Fruit fly (Drosophila melanogaster) whole organism, embryonic: ENCODE measurements around the gene Rab23.

Source experiments
- Aef1 ChIP-seq: fragments of 200-800 bp; sonication (Bioruptor generic); IDR thresholded peaks from 3 replicates; pipeline ENCODE4 v1.3.6; 2022; ENCODE audit warnings: missing biosample characterization, missing genetic modification characterization
- Antp ChIP-seq: fragments of 200-800 bp; sonication (Bioruptor generic); optimal IDR thresholded peaks from 3 replicates; lab custom pipeline; 2016; ENCODE audit warnings: missing biosample characterization, missing genetic modification characterization
- Bgb ChIP-seq: fragments of 200-800 bp; sonication (Bioruptor generic); IDR thresholded peaks from 2 replicates; pipeline ENCODE4 v1.3.6; 2022; ENCODE audit warnings: missing biosample characterization, missing genetic modification characterization; ENCODE audit not compliant: partially characterized antibody
- Blimp-1 ChIP-seq: fragments of 200-800 bp; sonication (Bioruptor generic); optimal IDR thresholded peaks from 3 replicates; lab custom pipeline; 2018; ENCODE audit warnings: missing biosample characterization, missing genetic modification characterization, mild to moderate bottlenecking, moderate library complexity, missing genetic modification reagents
- CG10209 ChIP-seq: fragments of 200-800 bp; sonication (Bioruptor generic); optimal IDR thresholded peaks from 3 replicates; lab custom pipeline; 2017; ENCODE audit warnings: missing biosample characterization, mild to moderate bottlenecking, missing genetic modification characterization, missing genetic modification reagents
- CG10565 ChIP-seq: fragments of 200-800 bp; sonication (Bioruptor generic); optimal IDR thresholded peaks from 3 replicates; lab custom pipeline; 2016; ENCODE audit warnings: missing biosample characterization, mild to moderate bottlenecking, missing genetic modification characterization
- CG11398 ChIP-seq: fragments of 200-800 bp; sonication (Bioruptor generic); optimal IDR thresholded peaks from 2 replicates; lab custom pipeline; 2016; ENCODE audit warnings: missing biosample characterization, missing genetic modification characterization
- CG12659 ChIP-seq: fragments of 200-800 bp; sonication (Bioruptor generic); optimal IDR thresholded peaks from 3 replicates; lab custom pipeline; 2017; ENCODE audit warnings: mild to moderate bottlenecking, missing biosample characterization, missing genetic modification reagents, missing genetic modification characterization
- CG12769 ChIP-seq: fragments of 200-800 bp; sonication (Bioruptor generic); optimal IDR thresholded peaks from 2 replicates; lab custom pipeline; 2019; ENCODE audit warnings: missing biosample characterization, mild to moderate bottlenecking, missing genetic modification characterization, moderate library complexity
- CG13424 ChIP-seq: fragments of 200-800 bp; sonication (Bioruptor generic); optimal IDR thresholded peaks from 2 replicates; lab custom pipeline; 2019; ENCODE audit warnings: missing biosample characterization, mild to moderate bottlenecking, missing genetic modification characterization, moderate library complexity
- CG14667 ChIP-seq: fragments of 200-800 bp; sonication (Bioruptor generic); IDR thresholded peaks from 2 replicates; pipeline ENCODE4 v1.3.6; 2022; ENCODE audit warnings: missing biosample characterization, missing genetic modification characterization
- CG16779 ChIP-seq: fragments of 200-800 bp; sonication (Bioruptor generic); IDR thresholded peaks from 2 replicates; pipeline ENCODE4 v1.3.6; 2022; ENCODE audit warnings: missing biosample characterization, missing genetic modification characterization
- CG16863 ChIP-seq: fragments of 200-800 bp; sonication (Bioruptor generic); optimal IDR thresholded peaks from 3 replicates; lab custom pipeline; 2016; ENCODE audit warnings: missing biosample characterization, missing genetic modification characterization
- CG1792 ChIP-seq: fragments of 200-800 bp; sonication (Bioruptor generic); optimal IDR thresholded peaks from 2 replicates; lab custom pipeline; 2016; ENCODE audit warnings: missing biosample characterization, missing genetic modification characterization
- CG3407 ChIP-seq: fragments of 200-800 bp; sonication (Bioruptor generic); optimal IDR thresholded peaks from 2 replicates; lab custom pipeline; 2018; ENCODE audit warnings: missing biosample characterization, mild to moderate bottlenecking, missing genetic modification characterization
- CG34422 ChIP-seq: fragments of 200-800 bp; sonication (Bioruptor generic); IDR thresholded peaks from 3 replicates; pipeline ENCODE4 v1.3.6; 2022; ENCODE audit warnings: missing biosample characterization, missing genetic modification characterization
- CG8089 ChIP-seq: fragments of 200-800 bp; sonication (Bioruptor generic); optimal IDR thresholded peaks from 3 replicates; lab custom pipeline; 2016; ENCODE audit warnings: missing biosample characterization, missing genetic modification characterization
- CG8281 ChIP-seq: fragments of 200-800 bp; sonication (Bioruptor generic); optimal IDR thresholded peaks from 2 replicates; lab custom pipeline; 2018; ENCODE audit warnings: missing biosample characterization, mild to moderate bottlenecking, missing genetic modification characterization, moderate library complexity
- CG9437 ChIP-seq: fragments of 200-800 bp; sonication (Bioruptor generic); optimal IDR thresholded peaks from 2 replicates; lab custom pipeline; 2018; ENCODE audit warnings: missing biosample characterization, mild to moderate bottlenecking, missing genetic modification characterization
- CG9817 ChIP-seq: fragments of 200-800 bp; sonication (Bioruptor generic); optimal IDR thresholded peaks from 2 replicates; lab custom pipeline; 2018; ENCODE audit warnings: missing biosample characterization, mild to moderate bottlenecking, missing genetic modification characterization, moderate library complexity
- Dbx ChIP-seq: fragments of 200-800 bp; sonication (Bioruptor generic); IDR thresholded peaks from 3 replicates; pipeline ENCODE4 v1.3.6; 2022; ENCODE audit warnings: missing biosample characterization, missing genetic modification characterization
- Drgx ChIP-seq: fragments of 200-800 bp; sonication (Bioruptor generic); IDR thresholded peaks from 2 replicates; pipeline ENCODE4 v1.3.6; 2022; ENCODE audit warnings: missing biosample characterization, missing genetic modification characterization
- Hand ChIP-seq: fragments of 200-800 bp; sonication (Bioruptor generic); optimal IDR thresholded peaks from 2 replicates; lab custom pipeline; 2017; ENCODE audit warnings: mild to moderate bottlenecking, missing biosample characterization, missing genetic modification reagents, missing genetic modification characterization
- Hr78 ChIP-seq, 2 experiments: fragments of 200-800 bp in 1 of 2; fragments of >200 bp in 1 of 2; sonication (Bioruptor generic) in 1 of 2; optimal IDR thresholded peaks; 2 replicates each; lab custom pipeline; 2017 to 2019; ENCODE audit warnings: missing biosample characterization in 2 of 2, missing genetic modification characterization in 2 of 2, mild to moderate bottlenecking in 1 of 2, moderate library complexity in 1 of 2
- Meics ChIP-seq: fragments of 200-800 bp; sonication (Bioruptor generic); optimal IDR thresholded peaks from 2 replicates; lab custom pipeline; 2017; ENCODE audit warnings: missing biosample characterization, mild to moderate bottlenecking, missing genetic modification characterization
- Mrtf ChIP-seq: fragments of 200-800 bp; sonication (Bioruptor generic); IDR thresholded peaks from 3 replicates; pipeline ENCODE4 v1.3.6; 2022; ENCODE audit warnings: missing biosample characterization, missing genetic modification characterization
- NK7.1 ChIP-seq: fragments of 200-800 bp; sonication (Bioruptor generic); optimal IDR thresholded peaks from 3 replicates; lab custom pipeline; 2016; ENCODE audit warnings: missing biosample characterization, missing genetic modification characterization
- Oaz ChIP-seq: fragments of 200-800 bp; sonication (Bioruptor generic); IDR thresholded peaks from 2 replicates; pipeline ENCODE4 v1.3.6; 2022; ENCODE audit warnings: missing biosample characterization, missing genetic modification characterization
- Opbp ChIP-seq: fragments of 200-800 bp; sonication (Bioruptor generic); IDR thresholded peaks from 3 replicates; pipeline ENCODE4 v1.3.6; 2022; ENCODE audit warnings: missing biosample characterization, missing genetic modification characterization; ENCODE audit not compliant: partially characterized antibody
- Pdp1 ChIP-seq, 2 experiments: fragments of 200-800 bp; sonication (Bioruptor generic); optimal IDR thresholded peaks; 3 replicates each; lab custom pipeline; 2016; ENCODE audit warnings: missing biosample characterization in 2 of 2, missing genetic modification characterization in 2 of 2, mild to moderate bottlenecking in 1 of 2, moderate library complexity in 1 of 2
- Six4 ChIP-seq: fragments of 200-800 bp; sonication (Bioruptor generic); optimal IDR thresholded peaks from 2 replicates; lab custom pipeline; 2016; ENCODE audit warnings: missing biosample characterization, missing genetic modification characterization
- ash1 ChIP-seq: fragments of 200-800 bp; sonication (Bioruptor generic); optimal IDR thresholded peaks from 2 replicates; lab custom pipeline; 2018; ENCODE audit warnings: missing biosample characterization, mild to moderate bottlenecking, missing genetic modification characterization
- bbx ChIP-seq: fragments of 200-800 bp; sonication (Bioruptor generic); IDR thresholded peaks from 2 replicates; pipeline ENCODE4 v1.3.6; 2022; ENCODE audit warnings: missing biosample characterization, missing genetic modification characterization; ENCODE audit not compliant: partially characterized antibody
- eyg ChIP-seq: fragments of 200-800 bp; sonication (Bioruptor generic); optimal IDR thresholded peaks from 3 replicates; lab custom pipeline; 2016; ENCODE audit warnings: missing biosample characterization, missing genetic modification characterization
- gem ChIP-seq: fragments of 200-800 bp; sonication (Bioruptor generic); optimal IDR thresholded peaks from 2 replicates; lab custom pipeline; 2019; ENCODE audit warnings: missing biosample characterization, mild to moderate bottlenecking, missing genetic modification characterization, moderate library complexity
- h ChIP-seq: fragments of >200 bp; optimal IDR thresholded peaks from 2 replicates; lab custom pipeline; 2017
- hb ChIP-seq: fragments of 200-800 bp; sonication (Bioruptor generic); IDR thresholded peaks from 3 replicates; pipeline ENCODE4 v1.3.6; 2022; ENCODE audit warnings: missing biosample characterization, missing genetic modification characterization; ENCODE audit not compliant: partially characterized antibody
- hbn ChIP-seq: fragments of 200-800 bp; sonication (Bioruptor generic); IDR thresholded peaks from 2 replicates; pipeline ENCODE4 v1.3.6; 2022; ENCODE audit warnings: missing biosample characterization, missing genetic modification characterization; ENCODE audit not compliant: partially characterized antibody
- insv ChIP-seq, 2 experiments: fragments of 200-800 bp; sonication (Bioruptor generic); optimal IDR thresholded peaks; 3 replicates each; lab custom pipeline; 2016 to 2018; ENCODE audit warnings: missing biosample characterization in 2 of 2, missing genetic modification characterization in 2 of 2
- lmd ChIP-seq: fragments of 200-800 bp; sonication (Bioruptor generic); IDR thresholded peaks from 2 replicates; pipeline ENCODE4 v1.3.6; 2022; ENCODE audit warnings: missing biosample characterization, missing genetic modification characterization
- mld ChIP-seq: fragments of 200-800 bp; sonication (Bioruptor generic); IDR thresholded peaks from 3 replicates; pipeline ENCODE4 v1.3.6; 2022; ENCODE audit warnings: missing biosample characterization, missing genetic modification characterization; ENCODE audit not compliant: partially characterized antibody
- nom ChIP-seq: fragments of 200-800 bp; sonication (Bioruptor generic); optimal IDR thresholded peaks from 2 replicates; lab custom pipeline; 2017; ENCODE audit warnings: missing biosample characterization, missing genetic modification characterization, mild to moderate bottlenecking, moderate library complexity, missing genetic modification reagents
- pho ChIP-seq: fragments of 200-800 bp; sonication (Bioruptor generic); optimal IDR thresholded peaks from 2 replicates; lab custom pipeline; 2016; ENCODE audit warnings: missing biosample characterization, missing genetic modification characterization
- row ChIP-seq: fragments of 200-800 bp; sonication (Bioruptor generic); IDR thresholded peaks from 3 replicates; pipeline ENCODE4 v1.3.6; 2022; ENCODE audit warnings: missing biosample characterization, missing genetic modification characterization
- schlank ChIP-seq: fragments of 200-800 bp; sonication (Bioruptor generic); optimal IDR thresholded peaks from 2 replicates; lab custom pipeline; 2018; ENCODE audit warnings: missing biosample characterization, mild to moderate bottlenecking, missing genetic modification characterization
- slbo ChIP-seq: fragments of 200-800 bp; sonication (Bioruptor generic); IDR thresholded peaks from 2 replicates; pipeline ENCODE4 v1.3.6; 2022; ENCODE audit warnings: missing biosample characterization, missing genetic modification characterization
- sob ChIP-seq: fragments of 200-800 bp; sonication (Bioruptor generic); IDR thresholded peaks from 2 replicates; pipeline ENCODE4 v1.3.6; 2022; ENCODE audit warnings: missing biosample characterization, missing genetic modification characterization
- tna ChIP-seq: fragments of 200-800 bp; sonication (Bioruptor generic); IDR thresholded peaks from 2 replicates; pipeline ENCODE4 v1.3.6; 2022; ENCODE audit warnings: missing biosample characterization, missing genetic modification characterization; ENCODE audit not compliant: partially characterized antibody
- vnd ChIP-seq: fragments of 200-800 bp; sonication (Bioruptor generic); IDR thresholded peaks from 3 replicates; pipeline ENCODE4 v1.3.6; 2022; ENCODE audit warnings: missing biosample characterization, missing genetic modification characterization; ENCODE audit not compliant: partially characterized antibody
- vvl ChIP-seq: fragments of 200-800 bp; sonication (Bioruptor generic); IDR thresholded peaks from 2 replicates; pipeline ENCODE4 v1.3.6; 2022; ENCODE audit warnings: missing biosample characterization, missing genetic modification characterization
- zen ChIP-seq: fragments of 200-800 bp; sonication (Bioruptor generic); optimal IDR thresholded peaks from 3 replicates; lab custom pipeline; 2018; ENCODE audit warnings: missing biosample characterization, mild to moderate bottlenecking, missing genetic modification characterization, moderate library complexity

Gene Rab23

DNA sequence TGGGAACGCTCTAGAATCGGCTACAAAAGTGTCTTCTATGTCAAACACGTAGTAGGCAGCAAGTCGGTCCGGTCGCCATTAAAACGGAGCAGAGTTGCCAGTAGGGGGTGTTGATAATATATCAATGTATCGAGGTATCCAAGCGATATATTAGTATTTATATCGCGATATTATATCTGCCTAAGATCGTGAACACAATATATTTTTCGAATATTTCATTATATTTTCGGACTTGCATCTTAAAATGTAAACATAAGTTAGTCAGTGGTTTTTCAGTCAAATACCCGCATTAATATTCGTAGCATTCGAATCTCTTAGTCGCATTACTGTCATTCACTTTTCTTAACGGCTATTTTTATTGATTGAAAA, 25.4 kb downstream of the Rab23 start, which contains the start of gene CG2182:
CG2182 (minus strand) TSS at position 84 of the 369 bp plus-strand sequence.
- TF ChIP-seq row (GFP tag; lab: Robert Waterston, UW) (peak; percentile 74), Dbx (no peak), h (lab: Kevin White, UChicago) (no peak), hb (GFP tag; lab: Robert Waterston, UW) (peak; percentile 55), Pdp1 (GFP tag; optimal IDR thresholded peaks at IDR 0.05; lab: Kevin White, UChicago) (peak in 1 of 2 experiments; percentile 33), CG1792 (GFP tag; lab: Kevin White, UChicago) (peak; percentile 8), Opbp (GFP tag; lab: Robert Waterston, UW) (peak; percentile 92), insv (GFP tag; optimal IDR thresholded peaks at IDR 0.05; lab: Kevin White, UChicago) (no peak), Aef1 (no peak), CG34422 (GFP tag; lab: Robert Waterston, UW) (no peak), Blimp-1 (no peak), pho (no peak), NK7.1 (GFP tag; lab: Kevin White, UChicago) (no peak), bbx (peak; percentile 90), Oaz (GFP tag; lab: Robert Waterston, UW) (no peak), Mrtf (GFP tag; lab: Robert Waterston, UW) (no peak), vnd (GFP tag; lab: Robert Waterston, UW) (peak; percentile 42), CG13424 (tag; lab: Kevin White, UChicago) (no peak), CG8281 (tag; lab: Kevin White, UChicago) (no peak), Antp (GFP tag; lab: Kevin White, UChicago) (no peak), CG8089 (GFP tag; lab: Kevin White, UChicago) (no peak), Drgx (GFP tag; lab: Robert Waterston, UW) (no peak), CG10209 (no peak), CG16779 (GFP tag; lab: Robert Waterston, UW) (no peak), CG12769 (no peak), vvl (no peak), gem (no peak), Six4 (GFP tag; lab: Kevin White, UChicago) (no peak), schlank (no peak), CG12659 (GFP tag; lab: Kevin White, UChicago) (no peak), Bgb (GFP tag; lab: Robert Waterston, UW) (peak; percentile 77), ash1 (no peak), nom (GFP tag; lab: Kevin White, UChicago) (no peak), CG14667 (no peak), tna (peak; percentile 10), Hand (GFP tag; lab: Kevin White, UChicago) (no peak), lmd (no peak), CG10565 (GFP tag; lab: Kevin White, UChicago) (no peak), CG16863 (no peak), CG11398 (GFP tag; lab: Kevin White, UChicago) (no peak), slbo (GFP tag; lab: Robert Waterston, UW) (peak; percentile 23), zen (no peak), Hr78 (GFP tag; optimal IDR thresholded peaks at IDR 0.05; lab: Kevin White, UChicago) (no peak), mld (GFP tag; lab: Robert Waterston, UW) (peak; percentile 58; the same call in 2 of the 3 replicates), CG3407 (GFP tag; lab: Kevin White, UChicago) (no peak), CG9817 (tag; lab: Kevin White, UChicago) (no peak), eyg (no peak), hbn (peak; percentile 14), sob (no peak), CG9437 (GFP tag; lab: Kevin White, UChicago) (no peak), Meics (GFP tag; lab: Kevin White, UChicago) (no peak)
